Worm (Caenorhabditis elegans) whole organism, L1 larva: ENCODE results near the gene rrp-1.

Source experiments
- aly-2 ChIP-seq: fragments of 150-350 bp; optimal IDR thresholded peaks from 2 replicates; lab custom pipeline; 2014; ENCODE audit warnings: missing biosample characterization, missing genetic modification characterization
- blmp-1 ChIP-seq: fragments of 150-350 bp; optimal IDR thresholded peaks from 2 replicates; lab custom pipeline; 2014; ENCODE audit warnings: missing biosample characterization, missing genetic modification characterization
- ces-1 ChIP-seq: fragments of 150-350 bp; optimal IDR thresholded peaks from 2 replicates; lab custom pipeline; 2014; ENCODE audit warnings: missing biosample characterization, missing genetic modification reagents, missing genetic modification characterization
- jun-1 ChIP-seq: fragments of 150-350 bp; optimal IDR thresholded peaks from 2 replicates; lab custom pipeline; 2014; ENCODE audit warnings: missing biosample characterization, missing genetic modification reagents, missing genetic modification characterization
- lin-35 ChIP-seq, 2 experiments: fragments of 150-350 bp; optimal IDR thresholded peaks; 2 replicates each; lab custom pipeline; 2014; ENCODE audit warnings: missing biosample characterization in 2 of 2, missing genetic modification characterization in 2 of 2, missing genetic modification reagents in 2 of 2
- lin-39 ChIP-seq: fragments of 150-350 bp; optimal IDR thresholded peaks from 2 replicates; lab custom pipeline; 2014; ENCODE audit warnings: missing biosample characterization, missing genetic modification reagents, missing genetic modification characterization
- lsy-2 ChIP-seq, 2 experiments: fragments of 150-350 bp; optimal IDR thresholded peaks; 2 replicates each; lab custom pipeline; 2014; ENCODE audit warnings: missing biosample characterization in 2 of 2, missing genetic modification characterization in 2 of 2
- mdl-1 ChIP-seq, 2 experiments: fragments of 150-350 bp; optimal IDR thresholded peaks; 2 replicates each; lab custom pipeline; 2014 to 2017; ENCODE audit warnings: missing biosample characterization in 2 of 2, missing genetic modification characterization in 2 of 2, inconsistent platforms in 1 of 2
- nhr-237 ChIP-seq: fragments of 150-350 bp; optimal IDR thresholded peaks from 2 replicates; lab custom pipeline; 2014; ENCODE audit warnings: missing biosample characterization, missing genetic modification characterization
- pag-3 ChIP-seq: sonication (generic microtip); optimal IDR thresholded peaks from 2 replicates; lab custom pipeline; 2017; ENCODE audit warnings: missing genetic modification characterization, mild to moderate bottlenecking, missing compliant biosample characterization, antibody characterized with exemption, borderline replicate concordance; ENCODE audit not compliant: insufficient read depth
- unc-62 ChIP-seq: fragments of 150-350 bp; optimal IDR thresholded peaks from 2 replicates; lab custom pipeline; 2014; ENCODE audit warnings: missing biosample characterization, missing genetic modification reagents, missing genetic modification characterization

DNA sequence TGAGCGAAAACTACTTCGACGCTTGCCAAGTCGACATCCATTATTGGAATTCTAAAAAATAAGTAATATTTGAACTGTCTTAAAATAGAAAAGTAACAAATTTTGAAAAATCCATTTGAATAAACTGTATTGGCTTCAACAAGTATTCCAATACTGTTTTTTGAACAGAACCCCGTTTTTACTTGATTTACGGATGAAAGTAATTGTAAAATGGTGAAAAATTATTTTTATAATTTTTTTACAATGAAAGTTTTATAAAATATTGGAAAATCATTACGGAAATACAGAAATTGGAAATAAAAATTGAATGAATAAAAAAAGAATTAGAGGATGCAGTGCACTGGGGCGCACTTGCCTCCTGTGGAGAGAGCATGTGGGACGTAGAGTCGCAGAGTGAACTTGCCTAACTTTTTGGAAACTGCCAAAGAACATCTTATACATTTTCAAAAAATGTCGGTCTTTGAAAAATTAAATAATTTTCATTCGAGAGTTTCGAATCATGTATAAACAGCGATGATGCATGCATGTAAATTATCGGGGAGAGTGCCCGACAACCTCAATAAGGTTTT, at the start of gene rrp-1:
- TF ChIP-seq blmp-1 (tag; lab: Kevin White, UChicago) = no peak
- no peak for TF ChIP-seq nhr-237 (tag; lab: Kevin White, UChicago)
- TF ChIP-seq aly-2 (tag; lab: Kevin White, UChicago) = no peak
- TF ChIP-seq lsy-2 (tag; optimal IDR thresholded peaks at IDR 0.05; lab: Kevin White, UChicago) = no peak
- no peak for TF ChIP-seq mdl-1 (tag; optimal IDR thresholded peaks at IDR 0.05; lab: Kevin White, UChicago)
- TF ChIP-seq unc-62 = no peak
- no peak for TF ChIP-seq pag-3 (tag; lab: Kevin White, UChicago)
- TF ChIP-seq jun-1 (tag; lab: Kevin White, UChicago) = no peak
- TF ChIP-seq lin-35 (GFP tag; optimal IDR thresholded peaks at IDR 0.05; lab: Kevin White, UChicago) = peak in 1 of 2 experiments; percentile 27
- TF ChIP-seq ces-1 (GFP tag; lab: Kevin White, UChicago) = no peak
- no peak for TF ChIP-seq lin-39
